Worm (Caenorhabditis elegans) whole organism, early embryonic: ENCODE data around the gene nhr-159.

Experiments
- B0310.2 ChIP-seq: sonication (generic microtip); optimal IDR thresholded peaks from 2 replicates; lab custom pipeline; 2016; ENCODE audit warnings: mild to moderate bottlenecking, missing genetic modification characterization, missing compliant biosample characterization
- F13C5.2 ChIP-seq: sonication (generic microtip); optimal IDR thresholded peaks from 2 replicates; lab custom pipeline; 2017; ENCODE audit warnings: mild to moderate bottlenecking, missing genetic modification characterization, inconsistent platforms, missing compliant biosample characterization
- aly-1 ChIP-seq: sonication (generic microtip); optimal IDR thresholded peaks from 2 replicates; lab custom pipeline; 2016; ENCODE audit warnings: missing genetic modification characterization, missing compliant biosample characterization
- ama-1 ChIP-seq: fragments of 150-350 bp; optimal IDR thresholded peaks from 2 replicates; lab custom pipeline; 2014
- ceh-13 ChIP-seq: fragments of 200-800 bp; sonication (Bioruptor generic); optimal IDR thresholded peaks from 2 replicates; lab custom pipeline; 2018; ENCODE audit warnings: mild to moderate bottlenecking, missing genetic modification characterization, missing compliant biosample characterization
- ceh-36 ChIP-seq: sonication (generic microtip); optimal IDR thresholded peaks from 2 replicates; lab custom pipeline; 2016; ENCODE audit warnings: missing genetic modification characterization, inconsistent platforms, missing compliant biosample characterization
- ets-7 ChIP-seq: sonication (generic microtip); optimal IDR thresholded peaks from 2 replicates; lab custom pipeline; 2016; ENCODE audit warnings: missing genotype, missing genetic modification characterization, missing compliant biosample characterization
- flt-1 ChIP-seq: fragments of 200-800 bp; sonication (Bioruptor generic); IDR thresholded peaks from 2 replicates; pipeline ENCODE4 v1.3.6; 2022; ENCODE audit warnings: missing genetic modification characterization, missing compliant biosample characterization
- hmbx-1 ChIP-seq: sonication (generic microtip); optimal IDR thresholded peaks from 2 replicates; lab custom pipeline; 2016; ENCODE audit warnings: mild to moderate bottlenecking, missing genetic modification characterization, missing compliant biosample characterization
- hmg-4 ChIP-seq: fragments of 200-800 bp; sonication (Bioruptor generic); optimal IDR thresholded peaks from 2 replicates; lab custom pipeline; 2018; ENCODE audit warnings: mild to moderate bottlenecking, missing genetic modification characterization, missing compliant biosample characterization
- hnd-1 ChIP-seq: sonication (generic microtip); optimal IDR thresholded peaks from 2 replicates; lab custom pipeline; 2016; ENCODE audit warnings: missing genetic modification characterization, missing compliant biosample characterization
- pes-1 ChIP-seq: fragments of 200-800 bp; sonication (Bioruptor generic); IDR thresholded peaks from 2 replicates; pipeline ENCODE4 v1.3.6; 2022; ENCODE audit warnings: missing genetic modification reagents, missing genetic modification characterization, missing compliant biosample characterization
- scrt-1 ChIP-seq: fragments of 200-800 bp; sonication (Bioruptor generic); IDR thresholded peaks from 2 replicates; pipeline ENCODE4 v1.3.6; 2022; ENCODE audit warnings: missing genetic modification characterization, missing compliant biosample characterization
- sea-1 ChIP-seq: fragments of 200-800 bp; sonication (Bioruptor generic); conservative IDR thresholded peaks from 2 replicates; pipeline ENCODE4 v1.3.6; 2022; ENCODE audit warnings: missing genetic modification characterization, missing compliant biosample characterization
- tbx-11 ChIP-seq: fragments of 200-800 bp; sonication (Bioruptor generic); IDR thresholded peaks from 2 replicates; pipeline ENCODE4 v1.3.6; 2022; ENCODE audit warnings: missing genetic modification characterization, missing compliant biosample characterization
- tbx-37 ChIP-seq: fragments of 200-800 bp; sonication (Bioruptor generic); conservative IDR thresholded peaks from 2 replicates; pipeline ENCODE4 v1.3.6; 2022; ENCODE audit warnings: missing genetic modification reagents, missing genetic modification characterization, missing compliant biosample characterization
- tra-4 ChIP-seq: sonication (generic microtip); optimal IDR thresholded peaks from 2 replicates; lab custom pipeline; 2017; ENCODE audit warnings: missing genetic modification characterization, missing compliant biosample characterization

The nhr-159 gene

ce11 chrV:3878223-3878622 is at the start of gene nhr-159:
Gene nhr-159 (minus strand): TSS chrV:3878323.
- TF ChIP-seq aly-1 (tag; lab: Kevin White, UChicago): no peak
- TF ChIP-seq scrt-1 (GFP tag; lab: Robert Waterston, UW): no peak
- TF ChIP-seq ceh-36: no peak
- no peak for TF ChIP-seq F13C5.2 (tag; lab: Kevin White, UChicago)

DNA sequence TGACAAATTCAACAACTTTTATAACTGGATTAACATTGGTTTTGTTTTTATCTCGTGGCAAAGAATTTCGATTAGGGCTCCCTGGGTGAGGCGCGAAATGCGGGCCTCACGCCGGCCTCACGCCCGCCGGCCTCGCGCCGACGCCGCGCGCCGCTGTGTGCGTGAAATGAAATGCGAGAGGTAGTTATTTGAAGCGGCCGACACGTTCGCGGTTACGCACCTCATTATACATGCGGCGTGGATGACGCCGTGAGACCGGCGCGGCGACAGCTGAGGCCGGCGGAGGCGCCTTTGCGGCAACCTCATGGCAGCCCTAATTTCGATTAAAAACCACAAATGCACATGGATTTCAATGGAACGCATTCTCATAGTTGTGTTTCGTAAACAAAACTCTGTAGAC is 49.4 kb upstream of the nhr-159 start:
- TF ChIP-seq ceh-13: no peak
- no peak for TF ChIP-seq F13C5.2 (tag; lab: Kevin White, UChicago)
- no peak for TF ChIP-seq ama-1 (lab: Kevin White, UChicago)
- TF ChIP-seq scrt-1 (GFP tag; lab: Robert Waterston, UW): no peak
- TF ChIP-seq hmg-4 (GFP tag; lab: Kevin White, UChicago): no peak
- no peak for TF ChIP-seq B0310.2 (tag; lab: Kevin White, UChicago)
- no peak for TF ChIP-seq ets-7
- TF ChIP-seq aly-1 (tag; lab: Kevin White, UChicago): no peak
- no peak for TF ChIP-seq hnd-1 (tag; lab: Kevin White, UChicago)
- TF ChIP-seq tbx-37: no peak
- no peak for TF ChIP-seq flt-1 (GFP tag; lab: Robert Waterston, UW)
- no peak for TF ChIP-seq sea-1 (GFP tag; lab: Robert Waterston, UW)
- TF ChIP-seq hmbx-1 (tag; lab: Kevin White, UChicago): no peak
- TF ChIP-seq pes-1 (GFP tag; lab: Robert Waterston, UW): no peak
- no peak for TF ChIP-seq tra-4 (tag; lab: Kevin White, UChicago)

ce11 chrV:3922547-3922946 is 44.4 kb upstream of the nhr-159 start:
- TF ChIP-seq hnd-1 (tag; lab: Kevin White, UChicago) (no peak), scrt-1 (GFP tag; lab: Robert Waterston, UW) (no peak), tbx-11 (GFP tag; lab: Robert Waterston, UW) (no peak), B0310.2 (tag; lab: Kevin White, UChicago) (no peak), F13C5.2 (tag; lab: Kevin White, UChicago) (no peak), hmg-4 (GFP tag; lab: Kevin White, UChicago) (no peak), pes-1 (GFP tag; lab: Robert Waterston, UW) (no peak), ceh-13 (no peak), ets-7 (no peak)

ce11 chrV:3921635-3922034 is 43.5 kb upstream of the nhr-159 start, which contains the start of gene srx-65:
Gene srx-65 (plus strand): TSS chrV:3921935.
- TF ChIP-seq ceh-36 (no peak), sea-1 (GFP tag; lab: Robert Waterston, UW) (no peak), B0310.2 (tag; lab: Kevin White, UChicago) (no peak), pes-1 (GFP tag; lab: Robert Waterston, UW) (no peak), ama-1 (lab: Kevin White, UChicago) (no peak), ets-7 (no peak), F13C5.2 (tag; lab: Kevin White, UChicago) (no peak), hnd-1 (tag; lab: Kevin White, UChicago) (no peak)

DNA sequence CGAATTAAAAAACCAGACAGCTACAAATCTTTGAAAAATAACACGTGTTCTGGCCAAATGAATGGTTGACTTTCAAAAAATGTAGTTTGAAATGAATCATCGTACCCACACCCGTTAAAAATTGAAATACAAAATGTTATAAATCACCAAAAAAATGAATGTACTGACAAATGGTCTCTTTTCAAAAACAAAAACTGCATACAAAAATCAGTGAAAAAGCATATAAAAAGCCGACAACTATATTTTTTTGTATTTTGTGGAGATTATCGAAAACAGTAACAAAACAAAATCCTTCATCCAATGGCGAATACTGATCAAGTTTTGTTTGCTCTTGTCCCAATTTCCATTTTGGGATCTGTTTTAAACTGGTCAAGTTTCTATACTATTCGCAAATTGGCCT is 41.2 kb upstream of the nhr-159 start, which contains the start of gene srx-66:
Gene srx-66 (plus strand): TSS at position 301 of the 400 bp plus-strand sequence.
- no peak for TF ChIP-seq tbx-11 (GFP tag; lab: Robert Waterston, UW)
- no peak for TF ChIP-seq hnd-1 (tag; lab: Kevin White, UChicago)
- no peak for TF ChIP-seq sea-1 (GFP tag; lab: Robert Waterston, UW)
- no peak for TF ChIP-seq F13C5.2 (tag; lab: Kevin White, UChicago)
- no peak for TF ChIP-seq tra-4 (tag; lab: Kevin White, UChicago)
- no peak for TF ChIP-seq aly-1 (tag; lab: Kevin White, UChicago)
- TF ChIP-seq ceh-36: no peak
- no peak for TF ChIP-seq flt-1 (GFP tag; lab: Robert Waterston, UW)
- TF ChIP-seq hmbx-1 (tag; lab: Kevin White, UChicago): no peak
- TF ChIP-seq ceh-13: no peak
- no peak for TF ChIP-seq tbx-37

DNA sequence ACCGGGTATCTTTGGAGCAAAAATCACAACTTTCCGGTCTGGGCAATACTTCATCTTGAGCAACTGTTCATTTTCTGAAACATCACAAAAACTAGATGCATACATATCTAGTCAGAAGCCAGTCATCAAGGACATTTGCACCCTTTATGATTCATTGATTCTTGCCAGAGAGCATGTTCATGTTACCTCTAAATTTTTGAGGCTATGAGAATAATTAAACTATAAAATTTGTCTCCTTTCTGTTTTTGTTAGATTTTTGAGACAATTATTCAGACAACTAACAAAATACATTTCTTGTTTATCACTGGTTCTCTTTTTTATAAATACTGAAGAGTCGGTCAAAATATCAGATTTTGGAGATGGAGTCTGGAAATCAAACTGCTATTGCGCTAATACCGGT is 38.4 kb upstream of the nhr-159 start, which contains the start of gene srx-67:
Gene srx-67 (plus strand): TSS at position 301 of the 400 bp plus-strand sequence.
- TF ChIP-seq aly-1 (tag; lab: Kevin White, UChicago) (no peak), hmbx-1 (tag; lab: Kevin White, UChicago) (no peak), tbx-37 (no peak), hmg-4 (GFP tag; lab: Kevin White, UChicago) (no peak), sea-1 (GFP tag; lab: Robert Waterston, UW) (no peak), B0310.2 (tag; lab: Kevin White, UChicago) (no peak), pes-1 (GFP tag; lab: Robert Waterston, UW) (no peak), scrt-1 (GFP tag; lab: Robert Waterston, UW) (no peak), tbx-11 (GFP tag; lab: Robert Waterston, UW) (no peak), F13C5.2 (tag; lab: Kevin White, UChicago) (no peak), ceh-36 (no peak), ceh-13 (no peak), ama-1 (lab: Kevin White, UChicago) (no peak)

- TF ChIP-seq ets-7: no peak
- TF ChIP-seq hnd-1 (tag; lab: Kevin White, UChicago): no peak
These were observed 35.0 kb upstream of the nhr-159 start for ce11 chrV:3913131-3913530.

ce11 chrV:3912472-3912871 is 34.3 kb upstream of the nhr-159 start, which contains the start of gene srx-68:
Gene srx-68 (plus strand): TSS chrV:3912772.
- TF ChIP-seq scrt-1 (GFP tag; lab: Robert Waterston, UW) (no peak), sea-1 (GFP tag; lab: Robert Waterston, UW) (no peak), tbx-11 (GFP tag; lab: Robert Waterston, UW) (no peak), ets-7 (no peak), ama-1 (lab: Kevin White, UChicago) (no peak), F13C5.2 (tag; lab: Kevin White, UChicago) (no peak), ceh-36 (no peak), tbx-37 (no peak), flt-1 (GFP tag; lab: Robert Waterston, UW) (no peak), hmg-4 (GFP tag; lab: Kevin White, UChicago) (no peak), pes-1 (GFP tag; lab: Robert Waterston, UW) (no peak), ceh-13 (no peak), B0310.2 (tag; lab: Kevin White, UChicago) (no peak), aly-1 (tag; lab: Kevin White, UChicago) (no peak), hnd-1 (tag; lab: Kevin White, UChicago) (no peak)
